Fruit fly (Drosophila melanogaster) whole organism, pupa: ENCODE measurements around the gene squ.

Experiments used
- CG10348 ChIP-seq: fragments of 200-800 bp; sonication (Bioruptor generic); IDR thresholded peaks from 2 replicates; pipeline ENCODE4 v1.3.6; 2022; ENCODE audit warnings: missing biosample characterization, missing genetic modification characterization
- CG12605 ChIP-seq: fragments of 200-800 bp; sonication (Bioruptor generic); IDR thresholded peaks from 2 replicates; pipeline ENCODE4 v1.3.6; 2022; ENCODE audit warnings: missing biosample characterization, missing genetic modification characterization
- CG13204 ChIP-seq: fragments of 200-800 bp; sonication (Bioruptor generic); optimal IDR thresholded peaks from 2 replicates; lab custom pipeline; 2018; ENCODE audit warnings: missing biosample characterization, mild to moderate bottlenecking, missing genetic modification characterization, moderate library complexity
- CG14655 ChIP-seq: fragments of 200-800 bp; sonication (Bioruptor generic); optimal IDR thresholded peaks from 3 replicates; lab custom pipeline; 2017; ENCODE audit warnings: mild to moderate bottlenecking, missing biosample characterization, missing genetic modification reagents, missing genetic modification characterization
- CG15710 ChIP-seq: fragments of 200-800 bp; sonication (Bioruptor generic); optimal IDR thresholded peaks from 2 replicates; lab custom pipeline; 2018; ENCODE audit warnings: missing biosample characterization, mild to moderate bottlenecking, missing genetic modification characterization, moderate library complexity
- CG17806 ChIP-seq: fragments of 200-800 bp; sonication (Bioruptor generic); optimal IDR thresholded peaks from 2 replicates; lab custom pipeline; 2018; ENCODE audit warnings: missing biosample characterization, mild to moderate bottlenecking, missing genetic modification characterization, moderate library complexity
- CG32121 ChIP-seq: fragments of 200-800 bp; sonication (Bioruptor generic); IDR thresholded peaks from 2 replicates; pipeline ENCODE4 v1.3.6; 2022; ENCODE audit warnings: missing biosample characterization, missing genetic modification characterization
- CG34367 ChIP-seq: fragments of 200-800 bp; sonication (Bioruptor generic); optimal IDR thresholded peaks from 2 replicates; lab custom pipeline; 2018; ENCODE audit warnings: missing biosample characterization, mild to moderate bottlenecking, missing genetic modification characterization
- CG4496 ChIP-seq: fragments of 200-800 bp; sonication (Bioruptor generic); IDR thresholded peaks from 3 replicates; pipeline ENCODE4 v1.3.6; 2022; ENCODE audit warnings: missing biosample characterization, missing genetic modification characterization
- CG8159 ChIP-seq: fragments of 200-800 bp; sonication (Bioruptor generic); optimal IDR thresholded peaks from 3 replicates; lab custom pipeline; 2018; ENCODE audit warnings: missing biosample characterization, mild to moderate bottlenecking, missing genetic modification characterization, moderate library complexity
- CG8301 ChIP-seq: fragments of 200-800 bp; sonication (Bioruptor generic); optimal IDR thresholded peaks from 2 replicates; lab custom pipeline; 2018; ENCODE audit warnings: missing biosample characterization, mild to moderate bottlenecking, missing genetic modification characterization
- CG9948 ChIP-seq: fragments of 200-800 bp; sonication (Bioruptor generic); optimal IDR thresholded peaks from 2 replicates; lab custom pipeline; 2018; ENCODE audit warnings: missing biosample characterization, mild to moderate bottlenecking, missing genetic modification characterization, moderate library complexity
- D1 ChIP-seq: fragments of 200-800 bp; sonication (Bioruptor generic); optimal IDR thresholded peaks from 2 replicates; lab custom pipeline; 2018; ENCODE audit warnings: missing biosample characterization, mild to moderate bottlenecking, missing genetic modification characterization, moderate library complexity
- EcR ChIP-seq: fragments of 200-800 bp; sonication (Bioruptor generic); optimal IDR thresholded peaks from 3 replicates; lab custom pipeline; 2019; ENCODE audit warnings: missing biosample characterization, missing genetic modification characterization, mild to moderate bottlenecking, moderate library complexity, missing genetic modification reagents
- Ets98B ChIP-seq: fragments of 200-800 bp; sonication (Bioruptor generic); IDR thresholded peaks from 2 replicates; pipeline ENCODE4 v1.3.6; 2022; ENCODE audit warnings: missing biosample characterization, missing genetic modification characterization
- Pif1A ChIP-seq: fragments of 200-800 bp; sonication (Bioruptor generic); optimal IDR thresholded peaks from 3 replicates; lab custom pipeline; 2016; ENCODE audit warnings: missing biosample characterization, missing genetic modification characterization
- Pif1B ChIP-seq: fragments of 200-800 bp; sonication (Bioruptor generic); optimal IDR thresholded peaks from 3 replicates; lab custom pipeline; 2016; ENCODE audit warnings: missing biosample characterization, missing genetic modification characterization
- Snoo ChIP-seq: fragments of 200-800 bp; sonication (Bioruptor generic); optimal IDR thresholded peaks from 3 replicates; lab custom pipeline; 2017; ENCODE audit warnings: missing biosample characterization, mild to moderate bottlenecking, missing genetic modification characterization, inconsistent platforms
- fd96Ca ChIP-seq: fragments of 200-800 bp; sonication (Bioruptor generic); IDR thresholded peaks from 3 replicates; pipeline ENCODE4 v1.3.6; 2022; ENCODE audit warnings: missing biosample characterization, missing genetic modification characterization
- gl ChIP-seq: fragments of 200-800 bp; sonication (Bioruptor generic); optimal IDR thresholded peaks from 2 replicates; lab custom pipeline; 2018; ENCODE audit warnings: missing biosample characterization, mild to moderate bottlenecking, missing genetic modification characterization
- rn ChIP-seq: fragments of 200-800 bp; sonication (Bioruptor generic); IDR thresholded peaks from 2 replicates; pipeline ENCODE4 v1.3.6; 2022; ENCODE audit warnings: missing biosample characterization, missing genetic modification characterization

squ gene

dm6 chr2L:16645479-16646302 lies 34.2 kb upstream of the squ start:
- peak; percentile 24 for TF ChIP-seq CG15710 (tag; lab: Kevin White, UChicago)
- 0 out of 3 replicates have a peak, but pooled peaks have one; percentile 33 for TF ChIP-seq fd96Ca (GFP tag; lab: Robert Waterston, UW)
- TF ChIP-seq CG12605: no peak
- TF ChIP-seq CG32121: no peak
- TF ChIP-seq CG9948 (tag; lab: Kevin White, UChicago): peak; percentile 31
- TF ChIP-seq Pif1B (GFP tag; lab: Kevin White, UChicago): no peak
- TF ChIP-seq Pif1A: no peak
- peak; percentile 22 for TF ChIP-seq CG17806 (tag; lab: Kevin White, UChicago)
- peak; percentile 49 for TF ChIP-seq CG8301 (tag; lab: Kevin White, UChicago)
- peak; percentile 72 for TF ChIP-seq EcR (GFP tag; lab: Kevin White, UChicago)
- TF ChIP-seq CG14655 (GFP tag; lab: Kevin White, UChicago): peak; percentile 35
- TF ChIP-seq rn (GFP tag; lab: Robert Waterston, UW): no peak
- peak; percentile 41; the same call in 1 of the 3 replicates for TF ChIP-seq CG4496
- TF ChIP-seq CG8159 (tag; lab: Kevin White, UChicago): peak; percentile 39

dm6 chr2L:16647773-16648172 lies 32.1 kb upstream of the squ start:
- TF ChIP-seq CG14655 (GFP tag; lab: Kevin White, UChicago): peak; percentile 53
- 0 out of 3 replicates have a peak, but pooled peaks have one; percentile 15 for TF ChIP-seq CG4496
- TF ChIP-seq CG34367 (tag; lab: Kevin White, UChicago): no peak
- no peak for TF ChIP-seq rn (GFP tag; lab: Robert Waterston, UW)
- TF ChIP-seq D1: no peak
- TF ChIP-seq CG8301 (tag; lab: Kevin White, UChicago): peak; percentile 50
- no peak for TF ChIP-seq Snoo (tag; lab: Kevin White, UChicago)
- no peak for TF ChIP-seq CG12605
- TF ChIP-seq CG10348 (GFP tag; lab: Robert Waterston, UW): no peak
- no peak for TF ChIP-seq CG32121
- TF ChIP-seq gl (tag; lab: Kevin White, UChicago): no peak
- TF ChIP-seq fd96Ca (GFP tag; lab: Robert Waterston, UW): no peak
- peak; percentile 40 for TF ChIP-seq CG17806 (tag; lab: Kevin White, UChicago)
- peak; percentile 14; the same call in 1 of the 2 replicates for TF ChIP-seq Ets98B (GFP tag; lab: Robert Waterston, UW)
- TF ChIP-seq EcR (GFP tag; lab: Kevin White, UChicago): no peak
- TF ChIP-seq Pif1B (GFP tag; lab: Kevin White, UChicago): no peak
- peak; percentile 42 for TF ChIP-seq CG15710 (tag; lab: Kevin White, UChicago)
- no peak for TF ChIP-seq CG13204 (GFP tag; lab: Kevin White, UChicago)
- peak; percentile 50 for TF ChIP-seq CG8159 (tag; lab: Kevin White, UChicago)
- TF ChIP-seq Pif1A: peak; percentile 54
- TF ChIP-seq CG9948 (tag; lab: Kevin White, UChicago): peak; percentile 21

dm6 chr2L:16648925-16649324 lies 30.9 kb upstream of the squ start:
- TF ChIP-seq CG14655 (GFP tag; lab: Kevin White, UChicago): no peak

- no peak for TF ChIP-seq CG15710 (tag; lab: Kevin White, UChicago)
- TF ChIP-seq CG17806 (tag; lab: Kevin White, UChicago): no peak
- TF ChIP-seq Ets98B (GFP tag; lab: Robert Waterston, UW): no peak
- no peak for TF ChIP-seq D1
- TF ChIP-seq CG32121: no peak
- TF ChIP-seq CG8159 (tag; lab: Kevin White, UChicago): no peak
- no peak for TF ChIP-seq EcR (GFP tag; lab: Kevin White, UChicago)
- TF ChIP-seq, all 21 proteins: peak for 0
Observed at dm6 chr2L:16653541-16653940, 26.3 kb upstream of the squ start.

- TF ChIP-seq D1 (no peak), rn (GFP tag; lab: Robert Waterston, UW) (0 out of 2 replicates have a peak, but pooled peaks have one; percentile 21), CG13204 (GFP tag; lab: Kevin White, UChicago) (no peak), gl (tag; lab: Kevin White, UChicago) (no peak), CG8159 (tag; lab: Kevin White, UChicago) (peak; percentile 56), CG15710 (tag; lab: Kevin White, UChicago) (peak; percentile 49), CG9948 (tag; lab: Kevin White, UChicago) (peak; percentile 44), CG34367 (tag; lab: Kevin White, UChicago) (peak; percentile 24), EcR (GFP tag; lab: Kevin White, UChicago) (peak; percentile 8), Snoo (tag; lab: Kevin White, UChicago) (no peak), Ets98B (GFP tag; lab: Robert Waterston, UW) (peak; percentile 30; the same call in 1 of the 2 replicates), CG17806 (tag; lab: Kevin White, UChicago) (peak; percentile 21)
- TF ChIP-seq, all 21 proteins: peak for 8
Observed at dm6 chr2L:16656692-16657109, 23.2 kb upstream of the squ start.

dm6 chr2L:16657467-16657866 lies 22.4 kb upstream of the squ start:
- no peak for TF ChIP-seq rn (GFP tag; lab: Robert Waterston, UW)
- no peak for TF ChIP-seq CG8159 (tag; lab: Kevin White, UChicago)
- no peak for TF ChIP-seq CG15710 (tag; lab: Kevin White, UChicago)
- no peak for TF ChIP-seq CG8301 (tag; lab: Kevin White, UChicago)
- no peak for TF ChIP-seq gl (tag; lab: Kevin White, UChicago)
- no peak for TF ChIP-seq CG4496
- TF ChIP-seq CG32121: no peak
- no peak for TF ChIP-seq CG9948 (tag; lab: Kevin White, UChicago)
- no peak for TF ChIP-seq Ets98B (GFP tag; lab: Robert Waterston, UW)
- no peak for TF ChIP-seq CG12605
- TF ChIP-seq CG17806 (tag; lab: Kevin White, UChicago): no peak
- no peak for TF ChIP-seq CG14655 (GFP tag; lab: Kevin White, UChicago)
- TF ChIP-seq D1: no peak
- TF ChIP-seq EcR (GFP tag; lab: Kevin White, UChicago): no peak
- TF ChIP-seq CG34367 (tag; lab: Kevin White, UChicago): no peak
- no peak for TF ChIP-seq fd96Ca (GFP tag; lab: Robert Waterston, UW)
- TF ChIP-seq CG13204 (GFP tag; lab: Kevin White, UChicago): no peak
- TF ChIP-seq CG10348 (GFP tag; lab: Robert Waterston, UW): no peak
- no peak for TF ChIP-seq Snoo (tag; lab: Kevin White, UChicago)
